Worm (Caenorhabditis elegans): ENCODE results near the gene cya-1.

- no peak for TF ChIP-seq aly-2 (tag; optimal IDR thresholded peaks at IDR 0.05)
- no peak for TF ChIP-seq skn-1 (tag; optimal IDR thresholded peaks at IDR 0.05)
- no peak for TF ChIP-seq nhr-76 (tag; optimal IDR thresholded peaks at IDR 0.05)
- no peak for TF ChIP-seq daf-8 (GFP tag; IDR thresholded peaks at IDR 0.05)
- TF ChIP-seq zag-1 (tag; optimal IDR thresholded peaks at IDR 0.05) = no peak
- no peak for TF ChIP-seq mxl-2 (GFP tag; conservative IDR thresholded peaks at IDR 0.05)
Observed at ce11 chrIII:9112479-9112878, 3.4 kb upstream of the cya-1 start.

Measured in whole organism, L4 larva.